Fruit fly (Drosophila melanogaster) whole organism, embryonic: ENCODE measurements around the gene CG8300.

Experiments used
- lbe ChIP-seq: fragments of 200-800 bp; sonication (Bioruptor generic); optimal IDR thresholded peaks from 2 replicates; lab custom pipeline; 2016; ENCODE audit warnings: missing biosample characterization, mild to moderate bottlenecking, missing genetic modification characterization
- pfk ChIP-seq: fragments of 200-800 bp; sonication (Bioruptor generic); optimal IDR thresholded peaks from 2 replicates; lab custom pipeline; 2018; ENCODE audit warnings: missing biosample characterization, mild to moderate bottlenecking, missing genetic modification characterization, moderate library complexity

dm6 chrX:7067248-7067647 lies 37.4 kb upstream of the CG8300 start:
- TF ChIP-seq pfk (GFP tag; lab: Kevin White, UChicago) (no peak), lbe (GFP tag; lab: Kevin White, UChicago) (peak; percentile 14)
